Worm (Caenorhabditis elegans) whole organism, late embryonic: ENCODE results near the gene cogc-4.
A peak's percentile ranks its signal among the peaks of the same experiment; 100 is the strongest.

Experiments
- C08G9.2 ChIP-seq: sonication (generic microtip); optimal IDR thresholded peaks from 2 replicates; lab custom pipeline; 2016; ENCODE audit warnings: mild to moderate bottlenecking, missing genetic modification characterization, moderate library complexity, missing compliant biosample characterization
- C38D4.7 ChIP-seq: fragments of 200-800 bp; sonication (Bioruptor generic); optimal IDR thresholded peaks from 2 replicates; lab custom pipeline; 2018; ENCODE audit warnings: mild to moderate bottlenecking, missing genetic modification characterization, moderate library complexity, missing compliant biosample characterization
- K09A11.1 ChIP-seq: sonication (generic microtip); optimal IDR thresholded peaks from 2 replicates; lab custom pipeline; 2017; ENCODE audit warnings: antibody characterized with exemption, mild to moderate bottlenecking, missing genetic modification characterization, missing compliant biosample characterization; ENCODE audit not compliant: insufficient read depth
- T23F11.4 ChIP-seq: fragments of 200-800 bp; sonication (Bioruptor generic); optimal IDR thresholded peaks from 2 replicates; lab custom pipeline; 2018; ENCODE audit warnings: mild to moderate bottlenecking, missing genetic modification characterization, missing compliant biosample characterization
- ama-1 ChIP-seq: fragments of 150-350 bp; optimal IDR thresholded peaks from 2 replicates; lab custom pipeline; 2014
- ceh-18 ChIP-seq: sonication (generic microtip); optimal IDR thresholded peaks from 2 replicates; lab custom pipeline; 2016; ENCODE audit warnings: missing genetic modification characterization, missing compliant biosample characterization
- ceh-2 ChIP-seq: sonication (generic microtip); optimal IDR thresholded peaks from 2 replicates; lab custom pipeline; 2016; ENCODE audit warnings: missing genotype, missing genetic modification characterization, missing compliant biosample characterization
- ceh-30 ChIP-seq: fragments of 150-350 bp; optimal IDR thresholded peaks from 2 replicates; lab custom pipeline; 2014; ENCODE audit warnings: missing biosample characterization, missing genetic modification characterization
- ceh-31 ChIP-seq: sonication (generic microtip); optimal IDR thresholded peaks from 2 replicates; lab custom pipeline; 2016; ENCODE audit warnings: missing genetic modification characterization, missing compliant biosample characterization
- ceh-45 ChIP-seq: fragments of 200-800 bp; sonication (Bioruptor generic); IDR thresholded peaks from 2 replicates; pipeline ENCODE4 v1.3.6; 2022; ENCODE audit warnings: missing genetic modification reagents, missing genetic modification characterization, missing compliant biosample characterization
- ceh-48 ChIP-seq: sonication (generic microtip); optimal IDR thresholded peaks from 2 replicates; lab custom pipeline; 2016; ENCODE audit warnings: missing genetic modification characterization, inconsistent platforms, missing compliant biosample characterization
- ceh-9 ChIP-seq: sonication (generic microtip); optimal IDR thresholded peaks from 2 replicates; lab custom pipeline; 2016; ENCODE audit warnings: mild to moderate bottlenecking, missing genetic modification characterization, inconsistent platforms, missing compliant biosample characterization
- che-1 ChIP-seq: sonication (generic microtip); optimal IDR thresholded peaks from 2 replicates; lab custom pipeline; 2016; ENCODE audit warnings: mild to moderate bottlenecking, missing genetic modification characterization, missing compliant biosample characterization
- dmd-4 ChIP-seq: sonication (generic microtip); optimal IDR thresholded peaks from 2 replicates; lab custom pipeline; 2016; ENCODE audit warnings: borderline replicate concordance, missing genetic modification characterization, missing compliant biosample characterization
- elt-4 ChIP-seq: sonication (generic microtip); optimal IDR thresholded peaks from 2 replicates; lab custom pipeline; 2016; ENCODE audit warnings: missing genetic modification characterization, missing compliant biosample characterization
- eyg-1 ChIP-seq: sonication (generic microtip); optimal IDR thresholded peaks from 2 replicates; lab custom pipeline; 2016; ENCODE audit warnings: missing genotype, missing genetic modification characterization, missing compliant biosample characterization
- hlh-13 ChIP-seq: fragments of 200-800 bp; sonication (Bioruptor generic); optimal IDR thresholded peaks from 2 replicates; lab custom pipeline; 2018; ENCODE audit warnings: mild to moderate bottlenecking, missing genetic modification characterization, missing compliant biosample characterization
- hlh-30 ChIP-seq: sonication (generic microtip); optimal IDR thresholded peaks from 2 replicates; lab custom pipeline; 2017; ENCODE audit warnings: antibody characterized with exemption, missing genetic modification characterization, missing compliant biosample characterization; ENCODE audit not compliant: insufficient read depth
- hlh-8 ChIP-seq: sonication (generic microtip); optimal IDR thresholded peaks from 2 replicates; lab custom pipeline; 2016; ENCODE audit warnings: missing genotype, missing genetic modification characterization, missing compliant biosample characterization
- lin-11 ChIP-seq: fragments of 200-800 bp; sonication (Bioruptor generic); optimal IDR thresholded peaks from 2 replicates; lab custom pipeline; 2018; ENCODE audit warnings: mild to moderate bottlenecking, missing genetic modification characterization, missing compliant biosample characterization
- mec-3 ChIP-seq: sonication (generic microtip); optimal IDR thresholded peaks from 2 replicates; lab custom pipeline; 2016; ENCODE audit warnings: borderline replicate concordance, missing genetic modification characterization, missing compliant biosample characterization
- nfya-1 ChIP-seq: sonication (generic microtip); optimal IDR thresholded peaks from 2 replicates; lab custom pipeline; 2017; ENCODE audit warnings: missing genetic modification characterization, mild to moderate bottlenecking, missing compliant biosample characterization, antibody characterized with exemption, moderate library complexity
- nhr-232 ChIP-seq: sonication (generic microtip); optimal IDR thresholded peaks from 2 replicates; lab custom pipeline; 2016; ENCODE audit warnings: missing genetic modification characterization, missing compliant biosample characterization
- npax-4 ChIP-seq: sonication (generic microtip); optimal IDR thresholded peaks from 2 replicates; lab custom pipeline; 2016; ENCODE audit warnings: missing genetic modification characterization, missing compliant biosample characterization
- odd-2 ChIP-seq: sonication (generic microtip); optimal IDR thresholded peaks from 2 replicates; lab custom pipeline; 2017; ENCODE audit warnings: antibody characterized with exemption, mild to moderate bottlenecking, missing genetic modification characterization, missing compliant biosample characterization
- pag-3 ChIP-seq: sonication (generic microtip); optimal IDR thresholded peaks from 2 replicates; lab custom pipeline; 2016; ENCODE audit warnings: missing compliant biosample characterization, missing genetic modification characterization, borderline replicate concordance
- pros-1 ChIP-seq: fragments of 150-350 bp; optimal IDR thresholded peaks from 2 replicates; lab custom pipeline; 2014; ENCODE audit warnings: missing biosample characterization, missing genetic modification reagents, missing genetic modification characterization
- rnt-1 ChIP-seq: sonication (generic microtip); optimal IDR thresholded peaks from 2 replicates; lab custom pipeline; 2016; ENCODE audit warnings: missing genetic modification characterization, missing compliant biosample characterization
- sdc-2 ChIP-seq: sonication (generic microtip); optimal IDR thresholded peaks from 2 replicates; lab custom pipeline; 2016; ENCODE audit warnings: missing genotype, missing genetic modification characterization, missing compliant biosample characterization
- sox-2 ChIP-seq: fragments of 200-800 bp; sonication (Bioruptor generic); IDR thresholded peaks from 2 replicates; pipeline ENCODE4 v1.3.6; 2022; ENCODE audit warnings: missing genetic modification reagents, missing genetic modification characterization, missing compliant biosample characterization
- sox-4 ChIP-seq: sonication (generic microtip); optimal IDR thresholded peaks from 2 replicates; lab custom pipeline; 2017; ENCODE audit warnings: mild to moderate bottlenecking, missing genetic modification characterization, inconsistent platforms, missing compliant biosample characterization
- syd-9 ChIP-seq: sonication (generic microtip); optimal IDR thresholded peaks from 2 replicates; lab custom pipeline; 2016; ENCODE audit warnings: mild to moderate bottlenecking, missing genetic modification characterization, moderate library complexity, missing compliant biosample characterization
- ttx-3 ChIP-seq: sonication (generic microtip); optimal IDR thresholded peaks from 2 replicates; lab custom pipeline; 2016; ENCODE audit warnings: missing genetic modification reagents, missing genetic modification characterization, missing compliant biosample characterization
- unc-3 ChIP-seq, 2 experiments: fragments of 200-800 bp in 1 of 2; sonication (Bioruptor generic) in 1 of 2; sonication (generic microtip) in 1 of 2; conservative IDR thresholded peaks in 1 of 2; optimal IDR thresholded peaks in 1 of 2; 2 replicates each; pipeline versions ENCODE4 v1.3.6 to Lab custom; 2016 to 2022; ENCODE audit warnings: missing compliant biosample characterization in 2 of 2, missing genetic modification characterization in 2 of 2, missing genetic modification reagents in 1 of 2
- unc-55 ChIP-seq: sonication (generic microtip); optimal IDR thresholded peaks from 2 replicates; lab custom pipeline; 2017; ENCODE audit warnings: missing biosample characterization, missing genetic modification reagents, missing genetic modification characterization
- unc-86 ChIP-seq: sonication (generic microtip); optimal IDR thresholded peaks from 2 replicates; lab custom pipeline; 2016; ENCODE audit warnings: missing genetic modification characterization, missing compliant biosample characterization
- ztf-16 ChIP-seq: sonication (generic microtip); optimal IDR thresholded peaks from 2 replicates; lab custom pipeline; 2017; ENCODE audit warnings: missing genetic modification characterization, missing compliant biosample characterization

cogc-4 gene

ce11 chrII:1371533-1371932, 31.7 kb upstream of the cogc-4 start:
- TF ChIP-seq dmd-4 (tag; lab: Kevin White, UChicago): no peak
- TF ChIP-seq ceh-31 (tag; lab: Kevin White, UChicago): no peak
- no peak for TF ChIP-seq pros-1 (tag; lab: Kevin White, UChicago)
- TF ChIP-seq ttx-3 (tag; lab: Kevin White, UChicago): no peak
- TF ChIP-seq ceh-9 (tag; lab: Kevin White, UChicago): no peak
- TF ChIP-seq C08G9.2 (tag; lab: Kevin White, UChicago): no peak
- TF ChIP-seq, all 69 proteins: peak for 0

- TF ChIP-seq nfya-1 (peak; percentile 52), rnt-1 (tag; lab: Kevin White, UChicago) (no peak), T23F11.4 (no peak)
These were observed 31.1 kb upstream of the cogc-4 start for ce11 chrII:1372138-1372537.

DNA sequence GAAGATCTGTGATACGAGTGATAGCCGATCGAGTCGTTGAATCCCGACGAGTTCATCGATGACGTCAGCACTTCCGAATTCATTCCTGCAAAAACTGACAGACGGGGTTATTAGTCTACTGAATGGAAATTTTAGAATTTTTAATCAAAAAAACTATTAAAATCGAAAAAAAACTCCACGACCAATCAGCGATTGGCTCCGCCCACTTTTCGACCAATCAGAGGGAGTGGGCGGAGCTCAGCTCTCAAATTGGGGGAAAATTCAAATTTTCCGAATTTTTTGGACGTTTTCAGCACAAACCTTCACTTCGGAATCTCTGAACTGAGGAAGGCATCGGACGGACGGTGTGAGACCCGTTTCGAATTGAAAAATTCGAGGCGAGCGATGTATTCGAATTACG, 30.3 kb upstream of the cogc-4 start:
- peak; percentile 80 for TF ChIP-seq nfya-1
- no peak for TF ChIP-seq odd-2 (tag; lab: Kevin White, UChicago)

DNA sequence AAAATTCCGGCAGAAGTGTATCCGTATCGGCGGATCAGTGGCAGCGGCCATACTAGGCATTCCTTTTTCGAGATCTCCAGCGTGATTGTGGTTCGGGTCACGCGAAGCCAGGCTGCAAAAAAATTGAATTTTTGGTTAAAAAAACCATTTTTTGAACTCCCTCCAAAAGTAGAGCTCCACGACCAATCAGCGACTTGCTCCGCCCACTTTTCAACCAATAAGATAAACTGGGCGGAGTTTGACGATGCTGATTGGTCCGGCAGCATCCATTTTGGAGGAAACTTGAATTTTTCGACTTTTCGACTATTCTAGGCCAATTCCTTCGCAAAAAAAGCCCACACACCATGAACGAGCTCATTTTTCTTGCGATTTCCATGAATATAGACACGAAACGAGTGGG, 28.8 kb upstream of the cogc-4 start:
- no peak for TF ChIP-seq ceh-30 (tag; lab: Kevin White, UChicago)
- TF ChIP-seq nfya-1: peak; percentile 76

ce11 chrII:1374889-1375288, 28.4 kb upstream of the cogc-4 start, which contains the start of gene rog-1:
Gene rog-1 (minus strand): TSS chrII:1374989.
- TF ChIP-seq nhr-232 (tag; lab: Kevin White, UChicago) (no peak), ceh-9 (tag; lab: Kevin White, UChicago) (no peak), unc-86 (tag; lab: Kevin White, UChicago) (no peak), ceh-45 (no peak), odd-2 (tag; lab: Kevin White, UChicago) (no peak), nfya-1 (no peak), ceh-31 (tag; lab: Kevin White, UChicago) (no peak), ceh-18 (tag; lab: Kevin White, UChicago) (no peak), sox-4 (no peak), ceh-2 (tag; lab: Kevin White, UChicago) (no peak), ama-1 (lab: Kevin White, UChicago) (no peak), pag-3 (no peak), mec-3 (tag; lab: Kevin White, UChicago) (no peak), T23F11.4 (no peak), unc-3 (GFP tag; conservative IDR thresholded peaks at IDR 0.05; lab: Robert Waterston, UW) (no peak), unc-3 (tag; optimal IDR thresholded peaks at IDR 0.05; lab: Kevin White, UChicago) (no peak)
- TF ChIP-seq, all 69 proteins: peak for 0

- TF ChIP-seq ceh-18 (tag; lab: Kevin White, UChicago): peak; percentile 42
- TF ChIP-seq syd-9 (tag; lab: Kevin White, UChicago): no peak
- no peak for TF ChIP-seq sox-4
These were observed 27.6 kb upstream of the cogc-4 start for ce11 chrII:1375627-1376026.

ce11 chrII:1376795-1377194, 26.4 kb upstream of the cogc-4 start:
- TF ChIP-seq che-1 (tag; lab: Kevin White, UChicago) (no peak), eyg-1 (tag; lab: Kevin White, UChicago) (no peak), unc-86 (tag; lab: Kevin White, UChicago) (no peak), hlh-30 (no peak), T23F11.4 (no peak), elt-4 (tag; lab: Kevin White, UChicago) (no peak), hlh-8 (no peak), ceh-9 (tag; lab: Kevin White, UChicago) (no peak)
- TF ChIP-seq, all 69 proteins: peak for 0

DNA sequence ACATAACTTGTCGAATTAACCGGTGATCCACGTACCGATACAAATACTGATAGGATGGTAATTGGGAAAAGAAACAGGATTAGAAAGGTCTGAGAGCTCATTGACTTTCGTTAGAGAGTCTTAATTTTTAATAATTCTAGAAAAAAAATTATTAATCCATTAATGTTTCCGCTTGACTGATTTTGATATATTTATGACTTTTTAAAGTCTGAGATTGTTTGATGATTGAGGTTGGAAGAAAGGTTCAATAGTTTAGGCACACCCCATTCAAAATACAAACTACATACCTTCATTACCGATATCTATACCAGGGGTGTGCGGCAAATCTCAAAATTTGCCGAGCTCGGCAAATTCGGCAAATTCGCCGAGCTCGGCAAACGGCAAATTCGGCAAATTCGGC, 25.0 kb upstream of the cogc-4 start, which contains the start of gene F54D12.10:
F54D12.10 (minus strand) TSS at position 101 of the 400 bp plus-strand sequence.
- TF ChIP-seq lin-11 (no peak), sdc-2 (tag; lab: Kevin White, UChicago) (no peak), ceh-48 (tag; lab: Kevin White, UChicago) (no peak), C38D4.7 (GFP tag; lab: Kevin White, UChicago) (no peak), K09A11.1 (no peak), unc-3 (GFP tag; conservative IDR thresholded peaks at IDR 0.05; lab: Robert Waterston, UW) (no peak), unc-3 (tag; optimal IDR thresholded peaks at IDR 0.05; lab: Kevin White, UChicago) (no peak), C08G9.2 (tag; lab: Kevin White, UChicago) (no peak), npax-4 (no peak), ceh-2 (tag; lab: Kevin White, UChicago) (no peak), ztf-16 (tag; lab: Kevin White, UChicago) (no peak), che-1 (tag; lab: Kevin White, UChicago) (no peak), unc-55 (GFP tag; lab: Kevin White, UChicago) (no peak), hlh-13 (GFP tag; lab: Kevin White, UChicago) (no peak), odd-2 (tag; lab: Kevin White, UChicago) (no peak), sox-2 (GFP tag; lab: Robert Waterston, UW) (no peak)
